Fruit fly (Drosophila melanogaster) whole organism, pupa: Measurements from ENCODE around the gene Burs.

Experiments
- CG12605 ChIP-seq: fragments of 200-800 bp; sonication (Bioruptor generic); IDR thresholded peaks from 2 replicates; pipeline ENCODE4 v1.3.6; 2022; ENCODE audit warnings: missing biosample characterization, missing genetic modification characterization
- CG17806 ChIP-seq: fragments of 200-800 bp; sonication (Bioruptor generic); optimal IDR thresholded peaks from 2 replicates; lab custom pipeline; 2018; ENCODE audit warnings: missing biosample characterization, mild to moderate bottlenecking, missing genetic modification characterization, moderate library complexity
- CG4496 ChIP-seq: fragments of 200-800 bp; sonication (Bioruptor generic); IDR thresholded peaks from 3 replicates; pipeline ENCODE4 v1.3.6; 2022; ENCODE audit warnings: missing biosample characterization, missing genetic modification characterization
- D1 ChIP-seq: fragments of 200-800 bp; sonication (Bioruptor generic); optimal IDR thresholded peaks from 2 replicates; lab custom pipeline; 2018; ENCODE audit warnings: missing biosample characterization, mild to moderate bottlenecking, missing genetic modification characterization, moderate library complexity
- EcR ChIP-seq: fragments of 200-800 bp; sonication (Bioruptor generic); optimal IDR thresholded peaks from 3 replicates; lab custom pipeline; 2019; ENCODE audit warnings: missing biosample characterization, missing genetic modification characterization, mild to moderate bottlenecking, moderate library complexity, missing genetic modification reagents
- Pif1B ChIP-seq: fragments of 200-800 bp; sonication (Bioruptor generic); optimal IDR thresholded peaks from 3 replicates; lab custom pipeline; 2016; ENCODE audit warnings: missing biosample characterization, missing genetic modification characterization
- fd96Ca ChIP-seq: fragments of 200-800 bp; sonication (Bioruptor generic); IDR thresholded peaks from 3 replicates; pipeline ENCODE4 v1.3.6; 2022; ENCODE audit warnings: missing biosample characterization, missing genetic modification characterization

DNA sequence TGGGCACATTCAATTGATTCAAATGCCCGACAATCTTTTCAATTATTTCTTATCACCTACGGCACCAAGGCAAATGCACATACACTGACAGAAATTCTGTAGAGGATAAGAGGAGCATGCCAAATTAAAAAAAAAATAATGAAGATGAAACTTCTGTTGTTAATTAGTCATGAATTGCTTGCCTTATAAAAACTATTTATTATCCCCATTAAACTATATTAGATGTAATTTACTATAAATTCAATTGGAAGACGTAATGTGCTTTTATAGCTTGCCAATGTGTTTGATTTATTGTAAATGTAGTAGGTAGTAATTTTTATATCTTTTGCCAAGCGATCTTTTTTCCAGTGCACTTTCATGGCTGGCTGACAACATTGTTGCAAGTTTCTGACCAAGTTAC is 37.6 kb upstream of the Burs start:
- TF ChIP-seq EcR (GFP tag; lab: Kevin White, UChicago): no peak
- no peak for TF ChIP-seq CG17806 (tag; lab: Kevin White, UChicago)
- no peak for TF ChIP-seq Pif1B (GFP tag; lab: Kevin White, UChicago)
- no peak for TF ChIP-seq CG12605 (GFP tag; lab: Robert Waterston, UW)
- TF ChIP-seq fd96Ca (GFP tag; lab: Robert Waterston, UW): no peak
- 0 out of 3 replicates have a peak, but pooled peaks have one; percentile 33 for TF ChIP-seq CG4496 (GFP tag; lab: Robert Waterston, UW)
- TF ChIP-seq D1: no peak
